Worm (Caenorhabditis elegans) whole organism, L2 larva: ENCODE data around the gene ZC190.8.
"Not testable (repeated sequence)": the region's sequence is repeated elsewhere in the genome, so short reads cannot be mapped to it uniquely, and the experiment has no call there.

Source experiments
- C34F6.9 ChIP-seq: fragments of 150-350 bp; optimal IDR thresholded peaks from 2 replicates; lab custom pipeline; 2014; ENCODE audit warnings: missing biosample characterization, missing genetic modification characterization
- F13H6.1 ChIP-seq: sonication (generic microtip); optimal IDR thresholded peaks from 2 replicates; lab custom pipeline; 2016; ENCODE audit warnings: missing genetic modification characterization, missing compliant biosample characterization
- R02D3.7 ChIP-seq: fragments of 150-350 bp; optimal IDR thresholded peaks from 2 replicates; lab custom pipeline; 2014; ENCODE audit warnings: missing biosample characterization, missing genetic modification characterization
- Y55F3AM.14 ChIP-seq: fragments of 200-800 bp; sonication (Bioruptor generic); optimal IDR thresholded peaks from 2 replicates; lab custom pipeline; 2018; ENCODE audit warnings: mild to moderate bottlenecking, missing genetic modification characterization, missing compliant biosample characterization
- ZK546.5 ChIP-seq: sonication (generic microtip); optimal IDR thresholded peaks from 2 replicates; lab custom pipeline; 2017; ENCODE audit warnings: missing biosample characterization, missing genetic modification characterization
- alr-1 ChIP-seq: fragments of 150-350 bp; optimal IDR thresholded peaks from 2 replicates; lab custom pipeline; 2014; ENCODE audit warnings: missing biosample characterization, missing genetic modification characterization
- aly-2 ChIP-seq: fragments of 150-350 bp; optimal IDR thresholded peaks from 2 replicates; lab custom pipeline; 2014; ENCODE audit warnings: missing biosample characterization, missing genetic modification characterization
- ama-1 ChIP-seq: fragments of 150-350 bp; optimal IDR thresholded peaks from 2 replicates; lab custom pipeline; 2018; ENCODE audit warnings: inconsistent platforms
- ceh-16 ChIP-seq: fragments of 150-350 bp; optimal IDR thresholded peaks from 2 replicates; lab custom pipeline; 2014; ENCODE audit warnings: missing biosample characterization, missing genetic modification characterization
- ceh-82 ChIP-seq: fragments of 150-350 bp; optimal IDR thresholded peaks from 2 replicates; lab custom pipeline; 2014; ENCODE audit warnings: missing biosample characterization, missing genetic modification characterization
- crh-2 ChIP-seq: sonication (generic microtip); optimal IDR thresholded peaks from 2 replicates; lab custom pipeline; 2017; ENCODE audit warnings: missing biosample characterization, missing genetic modification characterization
- dmd-4 ChIP-seq: sonication (generic microtip); optimal IDR thresholded peaks from 2 replicates; lab custom pipeline; 2017; ENCODE audit warnings: missing biosample characterization, missing genetic modification characterization
- elt-1 ChIP-seq: fragments of 150-350 bp; optimal IDR thresholded peaks from 2 replicates; lab custom pipeline; 2014; ENCODE audit warnings: missing biosample characterization, missing genetic modification characterization
- elt-3 ChIP-seq: sonication (generic microtip); optimal IDR thresholded peaks from 2 replicates; lab custom pipeline; 2017; ENCODE audit warnings: missing biosample characterization, missing genetic modification characterization
- fos-1 ChIP-seq: fragments of 150-350 bp; optimal IDR thresholded peaks from 2 replicates; lab custom pipeline; 2014; ENCODE audit warnings: missing biosample characterization, missing genetic modification characterization
- gmeb-1 ChIP-seq: fragments of 150-350 bp; optimal IDR thresholded peaks from 2 replicates; lab custom pipeline; 2014; ENCODE audit warnings: missing biosample characterization, missing genetic modification characterization
- lin-13 ChIP-seq: fragments of 150-350 bp; optimal IDR thresholded peaks from 2 replicates; lab custom pipeline; 2014; ENCODE audit warnings: missing biosample characterization, missing genetic modification reagents, missing genetic modification characterization
- lin-39 ChIP-seq: fragments of 150-350 bp; optimal IDR thresholded peaks from 2 replicates; lab custom pipeline; 2014; ENCODE audit warnings: missing biosample characterization, missing genetic modification reagents, missing genetic modification characterization
- mab-5 ChIP-seq: fragments of 150-350 bp; optimal IDR thresholded peaks from 2 replicates; lab custom pipeline; 2014; ENCODE audit warnings: missing biosample characterization, missing genetic modification characterization
- nhr-10 ChIP-seq: sonication (generic microtip); optimal IDR thresholded peaks from 2 replicates; lab custom pipeline; 2017; ENCODE audit warnings: missing biosample characterization, missing genetic modification characterization
- nhr-11 ChIP-seq: fragments of 150-350 bp; optimal IDR thresholded peaks from 2 replicates; lab custom pipeline; 2014; ENCODE audit warnings: missing biosample characterization, missing genetic modification characterization
- nhr-21 ChIP-seq: fragments of 150-350 bp; optimal IDR thresholded peaks from 2 replicates; lab custom pipeline; 2014; ENCODE audit warnings: missing biosample characterization, missing genetic modification characterization
- nhr-237 ChIP-seq: fragments of 150-350 bp; optimal IDR thresholded peaks from 2 replicates; lab custom pipeline; 2014; ENCODE audit warnings: missing biosample characterization, missing genetic modification characterization
- nhr-25 ChIP-seq: fragments of 150-350 bp; sonication (generic microtip); optimal IDR thresholded peaks from 3 replicates; lab custom pipeline; 2014; ENCODE audit warnings: missing biosample characterization, missing genetic modification characterization
- nhr-6 ChIP-seq: fragments of 150-350 bp; optimal IDR thresholded peaks from 2 replicates; lab custom pipeline; 2014; ENCODE audit warnings: missing biosample characterization, missing genetic modification characterization
- peb-1 ChIP-seq: fragments of 150-350 bp; optimal IDR thresholded peaks from 2 replicates; lab custom pipeline; 2014; ENCODE audit warnings: missing biosample characterization, missing genetic modification characterization
- sma-3 ChIP-seq: sonication (generic microtip); optimal IDR thresholded peaks from 2 replicates; lab custom pipeline; 2016; ENCODE audit warnings: missing genetic modification reagents, missing genetic modification characterization, missing compliant biosample characterization
- sma-9 ChIP-seq, 2 experiments: fragments of 150-350 bp in 1 of 2; sonication (generic microtip) in 1 of 2; optimal IDR thresholded peaks; 2 replicates each; lab custom pipeline; 2014 to 2016; ENCODE audit warnings: missing genetic modification characterization in 2 of 2, mild to moderate bottlenecking in 1 of 2, missing biosample characterization in 1 of 2, missing compliant biosample characterization in 1 of 2, missing genetic modification reagents in 1 of 2, moderate library complexity in 1 of 2
- snpc-4 ChIP-seq: fragments of 150-350 bp; optimal IDR thresholded peaks from 2 replicates; lab custom pipeline; 2014; ENCODE audit warnings: missing biosample characterization, missing genetic modification characterization
- unc-39 ChIP-seq: fragments of 150-350 bp; optimal IDR thresholded peaks from 2 replicates; lab custom pipeline; 2014; ENCODE audit warnings: missing biosample characterization, missing genetic modification characterization
- unc-62 ChIP-seq: fragments of 150-350 bp; optimal IDR thresholded peaks from 2 replicates; lab custom pipeline; 2014; ENCODE audit warnings: missing biosample characterization, missing genetic modification reagents, missing genetic modification characterization
- ztf-1 ChIP-seq: fragments of 200-800 bp; sonication (Bioruptor generic); conservative IDR thresholded peaks from 2 replicates; pipeline ENCODE4 v1.3.6; 2022; ENCODE audit warnings: missing genetic modification characterization, missing compliant biosample characterization
- ztf-11 ChIP-seq: sonication (generic microtip); optimal IDR thresholded peaks from 2 replicates; lab custom pipeline; 2017; ENCODE audit warnings: missing biosample characterization, missing genetic modification characterization

ZC190.8 gene

ce11 chrV:8696218-8696617 lies 8.6 kb upstream of the ZC190.8 start, which contains the start of gene ZC190.10:
ZC190.10 (minus strand) TSS chrV:8696318.
- not testable (repeated sequence) for TF ChIP-seq gmeb-1, elt-1, nhr-237 (tag; lab: Kevin White, UChicago)
- TF ChIP-seq, all 48 proteins: peak for 0; not testable (repeated sequence) for 48

DNA sequence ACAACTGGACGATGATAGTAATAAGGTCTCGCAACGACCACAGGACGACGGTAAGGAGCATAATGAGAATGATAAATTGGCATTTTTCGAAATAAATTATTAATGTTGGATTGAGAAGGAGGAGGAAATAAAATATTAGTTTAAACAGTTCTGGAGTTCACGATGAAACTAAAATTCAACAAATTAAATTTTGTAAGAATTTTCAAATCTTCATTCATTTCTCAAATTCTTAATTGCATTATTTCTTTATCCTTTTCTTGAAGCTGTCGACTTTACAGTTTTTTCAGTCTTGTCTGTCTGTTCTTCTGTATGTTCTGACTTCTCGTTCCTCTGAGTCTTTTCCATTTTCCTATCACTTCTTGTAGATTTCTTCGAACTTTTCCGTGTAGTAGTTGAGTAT lies 843 bp downstream of the ZC190.8 start, which contains the start of gene ZC190.7:
TSS of gene ZC190.7 (minus strand) at position 101 of the 400 bp plus-strand sequence.
- TF ChIP-seq nhr-21: no peak
- TF ChIP-seq Y55F3AM.14 (GFP tag; lab: Kevin White, UChicago): no peak
- no peak for TF ChIP-seq crh-2
- TF ChIP-seq aly-2 (tag; lab: Kevin White, UChicago): no peak
- no peak for TF ChIP-seq lin-39 (tag; lab: Kevin White, UChicago)
- TF ChIP-seq alr-1: no peak
- TF ChIP-seq sma-3 (GFP tag; lab: Kevin White, UChicago): no peak
- TF ChIP-seq ztf-11 (tag; lab: Kevin White, UChicago): no peak
- TF ChIP-seq ZK546.5 (tag; lab: Kevin White, UChicago): no peak
- no peak for TF ChIP-seq nhr-11 (tag; lab: Kevin White, UChicago)
- no peak for TF ChIP-seq elt-1 (tag; lab: Kevin White, UChicago)
- no peak for TF ChIP-seq mab-5 (tag; lab: Kevin White, UChicago)
- no peak for TF ChIP-seq lin-13 (GFP tag; lab: Kevin White, UChicago)
- no peak for TF ChIP-seq ceh-16 (tag; lab: Kevin White, UChicago)

DNA sequence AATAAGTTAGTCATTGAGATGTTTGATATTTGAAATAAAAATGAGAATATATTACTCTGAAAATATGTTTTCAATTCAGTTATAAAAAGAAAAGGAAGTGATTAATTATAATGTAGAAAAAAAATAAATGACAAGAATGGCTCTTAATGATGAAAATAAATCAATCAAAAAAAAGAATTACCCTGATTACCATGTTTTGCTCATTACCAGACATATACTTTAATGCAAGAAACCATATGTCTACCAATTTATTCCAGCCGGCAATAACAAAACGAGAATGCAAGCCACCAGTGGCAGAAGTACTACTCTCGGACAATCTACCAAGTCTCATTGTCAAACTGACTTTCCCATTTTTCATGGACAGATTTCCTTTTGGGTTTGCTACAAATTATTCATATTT lies 3.8 kb downstream of the ZC190.8 start:
- no peak for TF ChIP-seq sma-9 (GFP tag; optimal IDR thresholded peaks at IDR 0.05; lab: Kevin White, UChicago)
- no peak for TF ChIP-seq sma-9 (tag; optimal IDR thresholded peaks at IDR 0.05; lab: Kevin White, UChicago)
- TF ChIP-seq ceh-82 (tag; lab: Kevin White, UChicago): no peak
- no peak for TF ChIP-seq peb-1 (tag; lab: Kevin White, UChicago)
- no peak for TF ChIP-seq unc-39 (tag; lab: Kevin White, UChicago)
- no peak for TF ChIP-seq dmd-4 (tag; lab: Kevin White, UChicago)
- TF ChIP-seq sma-3 (GFP tag; lab: Kevin White, UChicago): no peak
- TF ChIP-seq F13H6.1 (tag; lab: Kevin White, UChicago): no peak
- no peak for TF ChIP-seq aly-2 (tag; lab: Kevin White, UChicago)
- TF ChIP-seq nhr-21: no peak
- no peak for TF ChIP-seq ceh-16 (tag; lab: Kevin White, UChicago)
- TF ChIP-seq ama-1: no peak
- no peak for TF ChIP-seq unc-62 (GFP tag; lab: Kevin White, UChicago)
- no peak for TF ChIP-seq nhr-11 (tag; lab: Kevin White, UChicago)
- no peak for TF ChIP-seq ztf-1
- no peak for TF ChIP-seq alr-1
- no peak for TF ChIP-seq C34F6.9 (tag; lab: Kevin White, UChicago)
- no peak for TF ChIP-seq mab-5 (tag; lab: Kevin White, UChicago)
- no peak for TF ChIP-seq R02D3.7 (tag; lab: Kevin White, UChicago)
- TF ChIP-seq, all 48 proteins: peak for 0

ce11 chrV:8682719-8683118 lies 4.9 kb downstream of the ZC190.8 start, which contains the start of gene cln-3.3:
cln-3.3 (plus strand) TSS chrV:8683052.
- TF ChIP-seq Y55F3AM.14 (GFP tag; lab: Kevin White, UChicago) (no peak), fos-1 (tag; lab: Kevin White, UChicago) (peak; percentile 15)
- TF ChIP-seq, all 48 proteins: peak for 1

DNA sequence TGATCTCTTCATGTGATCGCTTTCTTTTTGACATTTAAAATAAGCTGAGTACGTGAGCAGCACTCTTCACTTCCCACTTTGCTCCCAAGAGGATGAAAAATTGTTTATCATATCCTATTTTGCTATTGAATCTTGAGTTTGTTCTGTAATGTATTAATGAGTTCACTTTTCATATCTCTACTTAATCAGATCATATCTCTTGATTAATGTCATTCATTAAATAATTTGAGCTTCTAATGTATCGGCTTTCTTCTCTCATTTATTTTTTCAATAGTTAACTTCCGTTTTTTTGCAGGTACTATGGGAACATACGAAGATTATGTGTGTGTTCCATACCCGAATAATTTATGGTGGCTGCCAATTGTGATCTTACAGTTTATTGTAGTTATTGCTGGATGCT lies 6.6 kb downstream of the ZC190.8 start, which contains the start of gene ZC190.2:
TSS of gene ZC190.2 (plus strand) at position 301 of the 400 bp plus-strand sequence.
- TF ChIP-seq nhr-21 (no peak), ama-1 (no peak), ceh-16 (tag; lab: Kevin White, UChicago) (no peak), C34F6.9 (tag; lab: Kevin White, UChicago) (no peak), F13H6.1 (tag; lab: Kevin White, UChicago) (no peak)
- TF ChIP-seq, all 48 proteins: peak for 0

- TF ChIP-seq F13H6.1 (tag; lab: Kevin White, UChicago): no peak
- no peak for TF ChIP-seq nhr-11 (tag; lab: Kevin White, UChicago)
- no peak for TF ChIP-seq nhr-237 (tag; lab: Kevin White, UChicago)
Measured at ce11 chrV:8677193-8677592, 10.4 kb downstream of the ZC190.8 start, which contains the start of gene ZC190.6. ZC190.6 (minus strand) TSS chrV:8677293.

DNA sequence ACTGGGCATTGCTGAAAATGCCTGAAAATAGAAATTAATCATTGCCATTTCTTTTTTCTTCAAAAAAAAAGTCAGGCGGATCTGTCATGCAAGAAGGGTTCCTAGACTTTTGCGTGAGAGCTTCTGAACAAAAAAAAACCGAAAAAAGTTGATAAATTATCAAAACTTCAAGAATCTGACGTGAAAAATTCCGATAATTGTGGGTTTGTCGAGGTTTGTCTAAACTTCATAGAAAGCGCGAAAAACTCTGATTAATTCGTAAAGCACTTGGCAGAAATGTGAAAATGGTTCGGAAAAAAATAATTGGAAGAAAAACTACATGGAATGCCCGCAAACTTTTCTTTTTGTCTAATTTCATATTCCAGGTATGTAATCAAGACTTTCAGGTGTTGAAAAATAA lies 14.1 kb downstream of the ZC190.8 start, which contains the start of gene ZC190.5:
TSS of gene ZC190.5 (minus strand) at position 101 of the 400 bp plus-strand sequence.
- TF ChIP-seq elt-3 (tag; lab: Kevin White, UChicago) (no peak), nhr-6 (no peak), nhr-10 (tag; lab: Kevin White, UChicago) (no peak), unc-39 (tag; lab: Kevin White, UChicago) (no peak), fos-1 (tag; lab: Kevin White, UChicago) (no peak), lin-39 (tag; lab: Kevin White, UChicago) (no peak), F13H6.1 (tag; lab: Kevin White, UChicago) (no peak), snpc-4 (tag; lab: Kevin White, UChicago) (no peak), nhr-25 (tag; lab: Kevin White, UChicago) (no peak)
